Fruit fly (Drosophila melanogaster): Measurements from ENCODE around the gene Vti1a.
A peak's percentile ranks its signal among the peaks of the same experiment; 100 is the strongest.

The Vti1a gene

dm6 chr3L:737445-738116, 44.9 kb upstream of the Vti1a start (continued):
- TF ChIP-seq CG9139 (GFP tag; optimal IDR thresholded peaks at IDR 0.05) (peak; percentile 20), eg (GFP tag; IDR thresholded peaks at IDR 0.05) (0 out of 3 replicates have a peak, but pooled peaks have one; percentile 12), Sox14 (GFP tag; optimal IDR thresholded peaks at IDR 0.05) (peak; percentile 23), CG6808 (GFP tag; optimal IDR thresholded peaks at IDR 0.05) (peak; percentile 26), Eip75B (GFP tag; optimal IDR thresholded peaks at IDR 0.05) (peak; percentile 11), dac (GFP tag; optimal IDR thresholded peaks at IDR 0.05) (no peak), lz (GFP tag; optimal IDR thresholded peaks at IDR 0.05) (no peak), dsx (GFP tag; optimal IDR thresholded peaks at IDR 0.05; ENCODE audit: poor library complexity, severe bottlenecking) (peak; percentile 17), Smox (GFP tag; optimal IDR thresholded peaks at IDR 0.05) (no peak), achi (GFP tag; optimal IDR thresholded peaks at IDR 0.05) (peak; percentile 4), CG11294 (GFP tag; IDR thresholded peaks at IDR 0.05) (no peak), CG4318 (GFP tag; optimal IDR thresholded peaks at IDR 0.05) (no peak), Met (GFP tag; optimal IDR thresholded peaks at IDR 0.05) (no peak), fkh (GFP tag; optimal IDR thresholded peaks at IDR 0.05) (no peak), esn (GFP tag; optimal IDR thresholded peaks at IDR 0.05) (peak; percentile 1), Hr4 (GFP tag; optimal IDR thresholded peaks at IDR 0.05) (no peak), CG3919 (GFP tag; optimal IDR thresholded peaks at IDR 0.05) (peak; percentile 29), Lpt (GFP tag; optimal IDR thresholded peaks at IDR 0.05) (no peak)

dm6 chr3L:736542-737166, 43.9 kb upstream of the Vti1a start:
- no peak for TF ChIP-seq CG6163 (GFP tag; IDR thresholded peaks at IDR 0.05)
- no peak for TF ChIP-seq dsx (GFP tag; optimal IDR thresholded peaks at IDR 0.05; ENCODE audit: poor library complexity, severe bottlenecking)
- peak in 1 of 2 experiments; percentile 14 for TF ChIP-seq ss (GFP tag; optimal IDR thresholded peaks at IDR 0.05)
- TF ChIP-seq CG9139 (GFP tag; optimal IDR thresholded peaks at IDR 0.05) = peak; percentile 40
- peak; percentile 92 for TF ChIP-seq CG1621 (tag; optimal IDR thresholded peaks at IDR 0.05)
- TF ChIP-seq spab (GFP tag; optimal IDR thresholded peaks at IDR 0.05) = no peak

DNA sequence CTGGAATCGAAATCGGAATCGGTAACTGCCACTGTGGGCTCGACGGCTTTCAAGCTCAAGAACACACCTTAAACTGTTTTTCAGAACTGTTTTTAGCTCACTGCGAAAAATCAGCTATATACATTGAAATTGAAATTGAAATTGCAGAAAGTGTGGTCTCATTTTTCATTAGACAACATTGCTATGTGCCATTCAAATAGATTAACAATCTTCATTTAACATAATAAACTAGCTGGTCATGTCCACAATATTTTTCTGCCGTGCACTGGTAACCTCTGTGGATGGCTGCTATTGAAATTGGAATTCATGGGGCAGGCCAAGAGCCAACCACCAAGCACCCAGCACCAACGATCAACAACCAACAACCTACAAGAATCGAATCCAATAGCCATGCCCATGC, 43.2 kb upstream of the Vti1a start:
- TF ChIP-seq CG3919 (GFP tag; optimal IDR thresholded peaks at IDR 0.05) (peak; percentile 67), Eip75B (GFP tag; optimal IDR thresholded peaks at IDR 0.05) (peak; percentile 80), CG6854 (GFP tag; optimal IDR thresholded peaks at IDR 0.05) (no peak), cyc (GFP tag; optimal IDR thresholded peaks at IDR 0.05) (peak; percentile 56), CG7368 (GFP tag; optimal IDR thresholded peaks at IDR 0.05) (peak; percentile 29), Smox (GFP tag; optimal IDR thresholded peaks at IDR 0.05) (peak; percentile 43), CG9139 (GFP tag; optimal IDR thresholded peaks at IDR 0.05) (peak; percentile 41), CG10631 (GFP tag; optimal IDR thresholded peaks at IDR 0.05) (peak; percentile 83), Ets96B (tag; optimal IDR thresholded peaks at IDR 0.05) (peak; percentile 83), ss (GFP tag; optimal IDR thresholded peaks at IDR 0.05) (peak; percentile 17 to 57), CG11902 (GFP tag; optimal IDR thresholded peaks at IDR 0.05) (no peak), CG6808 (GFP tag; optimal IDR thresholded peaks at IDR 0.05) (peak; percentile 68), achi (GFP tag; optimal IDR thresholded peaks at IDR 0.05) (peak; percentile 61), dac (GFP tag; optimal IDR thresholded peaks at IDR 0.05) (no peak), CG6163 (GFP tag; IDR thresholded peaks at IDR 0.05) (peak; percentile 82), CG15336 (GFP tag; IDR thresholded peaks at IDR 0.05) (peak; percentile 60), fkh (GFP tag; optimal IDR thresholded peaks at IDR 0.05) (no peak), salr (GFP tag; optimal IDR thresholded peaks at IDR 0.05) (peak in 1 of 2 experiments; percentile 59), CG4318 (GFP tag; optimal IDR thresholded peaks at IDR 0.05) (no peak), Eip93F (GFP tag; optimal IDR thresholded peaks at IDR 0.05) (no peak), net (GFP tag; optimal IDR thresholded peaks at IDR 0.05) (peak; percentile 47), fd59A (GFP tag; optimal IDR thresholded peaks at IDR 0.05) (peak; percentile 75), CG8319 (GFP tag; optimal IDR thresholded peaks at IDR 0.05) (peak; percentile 68), lz (GFP tag; optimal IDR thresholded peaks at IDR 0.05) (peak; percentile 65), Met (GFP tag; optimal IDR thresholded peaks at IDR 0.05) (peak; percentile 64), pdm3 (GFP tag; optimal IDR thresholded peaks at IDR 0.05) (peak; percentile 54), acj6 (GFP tag; optimal IDR thresholded peaks at IDR 0.05) (peak; percentile 71), CG1621 (tag; optimal IDR thresholded peaks at IDR 0.05) (peak; percentile 74), eg (GFP tag; IDR thresholded peaks at IDR 0.05) (peak; percentile 68; the same call in 1 of the 3 replicates), fd85E (GFP tag; optimal IDR thresholded peaks at IDR 0.05) (no peak), Sox102F (GFP tag; optimal IDR thresholded peaks at IDR 0.05) (peak; percentile 5), Sox15 (GFP tag; optimal IDR thresholded peaks at IDR 0.05) (peak; percentile 23), Ets21C (GFP tag; optimal IDR thresholded peaks at IDR 0.05) (peak; percentile 44), dsx (GFP tag; optimal IDR thresholded peaks at IDR 0.05; ENCODE audit: poor library complexity, severe bottlenecking) (peak; percentile 70), vri (GFP tag; optimal IDR thresholded peaks at IDR 0.05) (peak; percentile 24), Eip78C (GFP tag) (peak; percentile 90)

All from whole organism, prepupa.